Worm (Caenorhabditis elegans): ENCODE data around the gene srx-29.

- TF ChIP-seq ref-2 (tag; optimal IDR thresholded peaks at IDR 0.05) (no peak), nhr-232 (tag; optimal IDR thresholded peaks at IDR 0.05) (no peak), fkh-10 (GFP tag; optimal IDR thresholded peaks at IDR 0.05) (no peak), rnt-1 (tag; optimal IDR thresholded peaks at IDR 0.05) (no peak), unc-42 (tag; optimal IDR thresholded peaks at IDR 0.05) (no peak), pat-9 (tag; optimal IDR thresholded peaks at IDR 0.05) (no peak)
Measured at ce11 chrV:15707982-15708381, 10.0 kb upstream of the srx-29 start.
